Fruit fly (Drosophila melanogaster) whole organism, embryonic: ENCODE data around the gene fan.

ENCODE experiments used
- Ada2b ChIP-seq: fragments of 200-800 bp; sonication (Bioruptor generic); IDR thresholded peaks from 2 replicates; pipeline ENCODE4 v1.3.6; 2022; ENCODE audit warnings: missing biosample characterization, missing genetic modification characterization
- Awh ChIP-seq: fragments of 200-800 bp; sonication (Bioruptor generic); IDR thresholded peaks from 2 replicates; pipeline ENCODE4, ENCODE4 v1.3.6; 2022; ENCODE audit warnings: missing biosample characterization, missing genetic modification characterization
- CG10431 ChIP-seq: fragments of 200-800 bp; sonication (Bioruptor generic); optimal IDR thresholded peaks from 3 replicates; lab custom pipeline; 2018; ENCODE audit warnings: missing biosample characterization, mild to moderate bottlenecking, missing genetic modification characterization
- CG10462 ChIP-seq: fragments of 200-800 bp; sonication (Bioruptor generic); optimal IDR thresholded peaks from 2 replicates; lab custom pipeline; 2016; ENCODE audit warnings: missing biosample characterization, missing genetic modification characterization
- CG10959 ChIP-seq: fragments of 200-800 bp; sonication (Bioruptor generic); IDR thresholded peaks from 2 replicates; pipeline ENCODE4 v1.3.6; 2022; ENCODE audit warnings: missing biosample characterization, missing genetic modification characterization
- CG11695 ChIP-seq: fragments of 200-800 bp; sonication (Bioruptor generic); IDR thresholded peaks from 3 replicates; pipeline ENCODE4 v1.3.6; 2022; ENCODE audit warnings: missing biosample characterization, missing genetic modification characterization
- CG11696 ChIP-seq: fragments of 200-800 bp; sonication (Bioruptor generic); IDR thresholded peaks from 2 replicates; pipeline ENCODE4 v1.3.6; 2022; ENCODE audit warnings: missing biosample characterization, missing genetic modification characterization
- CG12942 ChIP-seq: fragments of 200-800 bp; sonication (Bioruptor generic); optimal IDR thresholded peaks from 3 replicates; lab custom pipeline; 2016; ENCODE audit warnings: missing biosample characterization, missing genetic modification characterization
- CG13894 ChIP-seq: fragments of 200-800 bp; sonication (Bioruptor generic); optimal IDR thresholded peaks from 3 replicates; lab custom pipeline; 2018; ENCODE audit warnings: missing biosample characterization, mild to moderate bottlenecking, missing genetic modification characterization, moderate library complexity
- CG14441 ChIP-seq: fragments of 200-800 bp; sonication (Bioruptor generic); IDR thresholded peaks from 2 replicates; pipeline ENCODE4 v1.3.6; 2022; ENCODE audit warnings: missing biosample characterization, missing genetic modification characterization
- CG16813 ChIP-seq: fragments of 200-800 bp; sonication (Bioruptor generic); IDR thresholded peaks from 3 replicates; pipeline ENCODE4 v1.3.6; 2022; ENCODE audit warnings: missing biosample characterization, missing genetic modification characterization; ENCODE audit not compliant: partially characterized antibody
- CG16815 ChIP-seq: fragments of 200-800 bp; sonication (Bioruptor generic); optimal IDR thresholded peaks from 3 replicates; lab custom pipeline; 2017; ENCODE audit warnings: missing biosample characterization, mild to moderate bottlenecking, missing genetic modification characterization
- CG17359 ChIP-seq: fragments of 200-800 bp; sonication (Bioruptor generic); optimal IDR thresholded peaks from 3 replicates; lab custom pipeline; 2018; ENCODE audit warnings: missing biosample characterization, mild to moderate bottlenecking, missing genetic modification characterization, moderate library complexity
- CG2129 ChIP-seq: fragments of 200-800 bp; sonication (Bioruptor generic); IDR thresholded peaks from 2 replicates; pipeline ENCODE4 v1.3.6; 2022; ENCODE audit warnings: missing biosample characterization, missing genetic modification characterization; ENCODE audit not compliant: partially characterized antibody
- CG2875 ChIP-seq: fragments of 200-800 bp; sonication (Bioruptor generic); optimal IDR thresholded peaks from 2 replicates; lab custom pipeline; 2017; ENCODE audit warnings: missing biosample characterization, mild to moderate bottlenecking, missing genetic modification characterization, missing genetic modification reagents
- CG3281 ChIP-seq: fragments of 200-800 bp; sonication (Bioruptor generic); optimal IDR thresholded peaks from 3 replicates; lab custom pipeline; 2017; ENCODE audit warnings: missing biosample characterization, mild to moderate bottlenecking, missing genetic modification characterization
- CG6654 ChIP-seq: fragments of 200-800 bp; sonication (Bioruptor generic); optimal IDR thresholded peaks from 2 replicates; lab custom pipeline; 2017; ENCODE audit warnings: missing biosample characterization, mild to moderate bottlenecking, missing genetic modification characterization
- CG7839 ChIP-seq: fragments of 200-800 bp; sonication (Bioruptor generic); optimal IDR thresholded peaks from 3 replicates; lab custom pipeline; 2018; ENCODE audit warnings: missing biosample characterization, mild to moderate bottlenecking, missing genetic modification characterization, moderate library complexity
- CG7987 ChIP-seq: fragments of 200-800 bp; sonication (Bioruptor generic); optimal IDR thresholded peaks from 2 replicates; lab custom pipeline; 2018; ENCODE audit warnings: missing biosample characterization, mild to moderate bottlenecking, missing genetic modification characterization, moderate library complexity
- CG8089 ChIP-seq: fragments of 200-800 bp; sonication (Bioruptor generic); optimal IDR thresholded peaks from 3 replicates; lab custom pipeline; 2016; ENCODE audit warnings: missing biosample characterization, missing genetic modification characterization
- CG9817 ChIP-seq: fragments of 200-800 bp; sonication (Bioruptor generic); optimal IDR thresholded peaks from 2 replicates; lab custom pipeline; 2018; ENCODE audit warnings: missing biosample characterization, mild to moderate bottlenecking, missing genetic modification characterization, moderate library complexity
- CG9876 ChIP-seq: fragments of 200-800 bp; sonication (Bioruptor generic); optimal IDR thresholded peaks from 2 replicates; lab custom pipeline; 2016; ENCODE audit warnings: missing biosample characterization, missing genetic modification characterization
- CTCF ChIP-seq: fragments of 200-800 bp; sonication (Bioruptor generic); optimal IDR thresholded peaks from 2 replicates; lab custom pipeline; 2017; ENCODE audit warnings: missing biosample characterization, mild to moderate bottlenecking, missing genetic modification characterization, moderate library complexity
- ERR ChIP-seq: fragments of 200-800 bp; sonication (Bioruptor generic); optimal IDR thresholded peaks from 2 replicates; lab custom pipeline; 2016; ENCODE audit warnings: missing biosample characterization, missing genetic modification characterization
- GATAe ChIP-seq: fragments of 200-800 bp; sonication (Bioruptor generic); conservative IDR thresholded peaks from 2 replicates; pipeline ENCODE4 v1.3.6; 2022; ENCODE audit warnings: missing biosample characterization, missing genetic modification characterization
- Gsc ChIP-seq: fragments of 200-800 bp; sonication (Bioruptor generic); IDR thresholded peaks from 2 replicates; pipeline ENCODE4 v1.3.6; 2022; ENCODE audit warnings: missing biosample characterization, missing genetic modification characterization
- Gug ChIP-seq: fragments of 200-800 bp; sonication (Bioruptor generic); IDR thresholded peaks from 4 replicates; pipeline ENCODE4 v1.3.6; 2022; ENCODE audit warnings: missing biosample characterization, missing genetic modification characterization
- Hand ChIP-seq: fragments of 200-800 bp; sonication (Bioruptor generic); optimal IDR thresholded peaks from 2 replicates; lab custom pipeline; 2017; ENCODE audit warnings: mild to moderate bottlenecking, missing biosample characterization, missing genetic modification reagents, missing genetic modification characterization
- MBD-R2 ChIP-seq: fragments of 200-800 bp; sonication (Bioruptor generic); IDR thresholded peaks from 2 replicates; pipeline ENCODE4 v1.3.6; 2022; ENCODE audit warnings: missing biosample characterization, missing genetic modification characterization
- MESR4 ChIP-seq: fragments of 200-800 bp; sonication (Bioruptor generic); optimal IDR thresholded peaks from 2 replicates; lab custom pipeline; 2018; ENCODE audit warnings: missing biosample characterization, mild to moderate bottlenecking, missing genetic modification characterization, moderate library complexity
- Mrtf ChIP-seq: fragments of 200-800 bp; sonication (Bioruptor generic); IDR thresholded peaks from 3 replicates; pipeline ENCODE4 v1.3.6; 2022; ENCODE audit warnings: missing biosample characterization, missing genetic modification characterization
- PHDP ChIP-seq: fragments of 200-800 bp; sonication (Bioruptor generic); optimal IDR thresholded peaks from 3 replicates; lab custom pipeline; 2018; ENCODE audit warnings: missing biosample characterization, mild to moderate bottlenecking, missing genetic modification characterization, moderate library complexity
- Spps ChIP-seq: fragments of 200-800 bp; sonication (Bioruptor generic); optimal IDR thresholded peaks from 2 replicates; lab custom pipeline; 2018; ENCODE audit warnings: missing biosample characterization, mild to moderate bottlenecking, missing genetic modification characterization
- Tbp ChIP-seq: fragments of >200 bp; optimal IDR thresholded peaks from 2 replicates; lab custom pipeline; 2018; ENCODE audit warnings: missing biosample characterization, missing genetic modification characterization
- aop ChIP-seq: fragments of 200-800 bp; sonication (Bioruptor generic); IDR thresholded peaks from 2 replicates; pipeline ENCODE4 v1.3.6; 2022; ENCODE audit warnings: missing biosample characterization, missing genetic modification characterization
- bigmax ChIP-seq: fragments of 200-800 bp; sonication (Bioruptor generic); optimal IDR thresholded peaks from 2 replicates; lab custom pipeline; 2018; ENCODE audit warnings: missing biosample characterization, mild to moderate bottlenecking, missing genetic modification characterization
- caup ChIP-seq: fragments of 200-800 bp; sonication (Bioruptor generic); optimal IDR thresholded peaks from 3 replicates; lab custom pipeline; 2017; ENCODE audit warnings: missing biosample characterization, mild to moderate bottlenecking, missing genetic modification characterization, moderate library complexity; ENCODE audit not compliant: severe bottlenecking
- dati ChIP-seq: fragments of 200-800 bp; sonication (Bioruptor generic); IDR thresholded peaks from 2 replicates; pipeline ENCODE4 v1.3.6; 2022; ENCODE audit warnings: missing biosample characterization, missing genetic modification characterization
- disco-r ChIP-seq: fragments of 200-800 bp; sonication (Bioruptor generic); optimal IDR thresholded peaks from 2 replicates; lab custom pipeline; 2016; ENCODE audit warnings: missing biosample characterization, missing genetic modification characterization
- ewg ChIP-seq: fragments of 200-800 bp; sonication (Bioruptor generic); optimal IDR thresholded peaks from 3 replicates; lab custom pipeline; 2017; ENCODE audit warnings: mild to moderate bottlenecking, missing biosample characterization, missing genetic modification reagents, missing genetic modification characterization
- her ChIP-seq: fragments of 200-800 bp; sonication (Bioruptor generic); optimal IDR thresholded peaks from 2 replicates; lab custom pipeline; 2016; ENCODE audit warnings: missing biosample characterization, missing genetic modification characterization
- ind ChIP-seq: fragments of 200-800 bp; sonication (Bioruptor generic); optimal IDR thresholded peaks from 3 replicates; lab custom pipeline; 2016; ENCODE audit warnings: missing biosample characterization, missing genetic modification characterization
- kay ChIP-seq: fragments of 200-800 bp; sonication (Bioruptor generic); optimal IDR thresholded peaks from 2 replicates; lab custom pipeline; 2016; ENCODE audit warnings: missing biosample characterization, missing genetic modification characterization
- klu ChIP-seq: fragments of 200-800 bp; sonication (Bioruptor generic); IDR thresholded peaks from 2 replicates; pipeline ENCODE4 v1.3.6; 2022; ENCODE audit warnings: missing biosample characterization, missing genetic modification characterization
- odd ChIP-seq: fragments of 200-800 bp; sonication (Bioruptor generic); optimal IDR thresholded peaks from 2 replicates; lab custom pipeline; 2017; ENCODE audit warnings: missing biosample characterization, mild to moderate bottlenecking, missing genetic modification characterization
- onecut ChIP-seq: fragments of 200-800 bp; sonication (Bioruptor generic); IDR thresholded peaks from 2 replicates; pipeline ENCODE4 v1.3.6; 2022; ENCODE audit warnings: missing biosample characterization, missing genetic modification characterization
- pfk ChIP-seq: fragments of 200-800 bp; sonication (Bioruptor generic); optimal IDR thresholded peaks from 2 replicates; lab custom pipeline; 2018; ENCODE audit warnings: missing biosample characterization, mild to moderate bottlenecking, missing genetic modification characterization, moderate library complexity
- run ChIP-seq: fragments of 200-800 bp; sonication (Bioruptor generic); optimal IDR thresholded peaks from 3 replicates; lab custom pipeline; 2018; ENCODE audit warnings: missing biosample characterization, mild to moderate bottlenecking, missing genetic modification characterization
- seq ChIP-seq: fragments of 200-800 bp; sonication (Bioruptor generic); IDR thresholded peaks from 2 replicates; pipeline ENCODE4 v1.3.6; 2022; ENCODE audit warnings: missing biosample characterization, missing genetic modification characterization
- shn ChIP-seq: fragments of 200-800 bp; sonication (Bioruptor generic); optimal IDR thresholded peaks from 3 replicates; lab custom pipeline; 2016; ENCODE audit warnings: missing biosample characterization, missing genetic modification characterization
- slou ChIP-seq: fragments of 200-800 bp; sonication (Bioruptor generic); optimal IDR thresholded peaks from 3 replicates; lab custom pipeline; 2016; ENCODE audit warnings: missing biosample characterization, missing genetic modification characterization
- tio ChIP-seq: fragments of 200-800 bp; sonication (Bioruptor generic); optimal IDR thresholded peaks from 2 replicates; lab custom pipeline; 2017; ENCODE audit warnings: missing biosample characterization, missing genetic modification characterization, inconsistent platforms

The fan gene

DNA sequence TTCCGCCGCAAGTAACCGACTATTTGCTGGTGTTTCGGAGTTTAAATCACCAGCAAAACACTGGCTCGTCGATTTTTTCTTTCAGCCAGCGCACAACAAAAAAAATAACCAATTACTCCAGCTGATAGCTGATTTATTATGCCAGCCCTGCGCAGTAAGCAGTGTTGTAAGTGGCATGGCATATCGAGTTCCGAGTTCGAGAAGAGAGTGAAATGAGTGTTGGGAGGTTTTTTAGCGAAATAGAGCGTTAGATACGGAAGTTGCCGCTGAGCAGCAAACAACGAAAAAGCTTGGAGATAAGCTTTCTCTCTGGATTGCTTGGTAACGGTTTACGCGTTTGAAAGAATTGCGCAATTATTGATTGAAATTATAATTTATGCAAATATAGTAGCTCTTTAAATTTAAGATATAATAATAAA is 17.3 kb upstream of the fan start, which contains the start of gene CG7565 (continued):
- TF ChIP-seq pfk = peak; percentile 39
- peak; percentile 77 for TF ChIP-seq her (GFP tag; lab: Kevin White, UChicago)
- TF ChIP-seq CG12942 (GFP tag; lab: Kevin White, UChicago) = peak; percentile 18
- TF ChIP-seq MESR4 (GFP tag; lab: Kevin White, UChicago) = peak; percentile 76
- 0 out of 2 replicates have a peak, but pooled peaks have one; percentile 48 for TF ChIP-seq aop (GFP tag; lab: Robert Waterston, UW)
- peak; percentile 63 for TF ChIP-seq CG7987 (GFP tag; lab: Kevin White, UChicago)
- peak; percentile 12; the same call in 1 of the 4 replicates for TF ChIP-seq Gug
- peak; percentile 87 for TF ChIP-seq onecut
- TF ChIP-seq Spps = no peak
- TF ChIP-seq CG14441 = no peak
- peak; percentile 96 for TF ChIP-seq ewg
- TF ChIP-seq kay = no peak
- no peak for TF ChIP-seq Ada2b (GFP tag; lab: Robert Waterston, UW)
- no peak for TF ChIP-seq ERR (GFP tag; lab: Kevin White, UChicago)
- TF ChIP-seq run (tag; lab: Kevin White, UChicago) = no peak
- no peak for TF ChIP-seq tio (GFP tag; lab: Kevin White, UChicago)
- peak; percentile 30 for TF ChIP-seq CG13894 (tag; lab: Kevin White, UChicago)
- no peak for TF ChIP-seq CG11696 (GFP tag; lab: Robert Waterston, UW)
- TF ChIP-seq GATAe (GFP tag; lab: Robert Waterston, UW) = no peak
- peak; percentile 52 for TF ChIP-seq odd (GFP tag; lab: Kevin White, UChicago)
- TF ChIP-seq Awh (GFP tag; lab: Robert Waterston, UW) = no peak
- peak; percentile 60 for TF ChIP-seq bigmax (GFP tag; lab: Kevin White, UChicago)
- no peak for TF ChIP-seq seq (GFP tag; lab: Robert Waterston, UW)
- peak; percentile 38 for TF ChIP-seq CG17359 (tag; lab: Kevin White, UChicago)
- TF ChIP-seq CG16813 (GFP tag; lab: Robert Waterston, UW) = 0 out of 3 replicates have a peak, but pooled peaks have one; percentile 13
- no peak for TF ChIP-seq CG9876
- peak; percentile 74 for TF ChIP-seq MBD-R2 (GFP tag; lab: Robert Waterston, UW)
- TF ChIP-seq Mrtf (GFP tag; lab: Robert Waterston, UW) = no peak
- TF ChIP-seq dati (GFP tag; lab: Robert Waterston, UW) = no peak
- peak; percentile 62 for TF ChIP-seq Hand (GFP tag; lab: Kevin White, UChicago)
- TF ChIP-seq CG3281 (GFP tag; lab: Kevin White, UChicago) = peak; percentile 66
- TF ChIP-seq ind (GFP tag; lab: Kevin White, UChicago) = peak; percentile 44
- TF ChIP-seq CG10462 (GFP tag; lab: Kevin White, UChicago) = peak; percentile 43
- TF ChIP-seq CG7839 = no peak
- 0 out of 3 replicates have a peak, but pooled peaks have one; percentile 13 for TF ChIP-seq CG11695
- peak; percentile 5 for TF ChIP-seq CG2875 (GFP tag; lab: Kevin White, UChicago)
- TF ChIP-seq caup (GFP tag; lab: Kevin White, UChicago) = peak; percentile 82
- TF ChIP-seq CG2129 (GFP tag; lab: Robert Waterston, UW) = no peak
- TF ChIP-seq slou (GFP tag; lab: Kevin White, UChicago) = no peak
- no peak for TF ChIP-seq klu (GFP tag; lab: Robert Waterston, UW)
- TF ChIP-seq CG6654 (GFP tag; lab: Kevin White, UChicago) = no peak
- no peak for TF ChIP-seq Gsc
- TF ChIP-seq CG10959 = no peak
- peak; percentile 21 for TF ChIP-seq CTCF
- TF ChIP-seq CG9817 (tag; lab: Kevin White, UChicago) = no peak
- TF ChIP-seq shn = no peak
- peak; percentile 30 for TF ChIP-seq PHDP (tag; lab: Kevin White, UChicago)
- TF ChIP-seq CG16815 = no peak
- TF ChIP-seq CG10431 = no peak
- TF ChIP-seq CG8089 (GFP tag; lab: Kevin White, UChicago) = peak; percentile 17
- no peak for TF ChIP-seq Tbp (GFP tag; lab: Kevin White, UChicago)
- no peak for TF ChIP-seq disco-r
